Worm (Caenorhabditis elegans): ENCODE measurements around the gene crn-7.

Gene crn-7

DNA sequence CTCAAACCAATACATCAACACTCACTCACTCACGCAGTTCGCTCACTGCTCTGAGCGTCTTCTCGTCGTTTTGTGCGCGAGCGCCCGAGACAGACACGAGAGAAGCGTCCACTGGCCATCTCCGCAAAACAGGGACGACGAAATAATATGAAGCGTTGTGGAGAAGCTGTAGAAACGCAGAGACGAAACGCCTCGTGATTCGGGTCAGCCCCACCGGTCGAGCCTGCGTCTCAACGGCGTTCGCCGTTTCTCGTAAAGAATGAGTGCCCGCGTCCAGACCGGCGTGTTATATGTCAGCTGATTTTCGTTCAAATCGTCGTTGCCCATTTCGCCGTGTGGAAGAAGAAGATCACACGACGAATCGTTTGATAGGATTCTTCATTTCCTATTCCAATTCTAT, 40.8 kb upstream of the crn-7 start, which contains the start of gene fbxl-1 (continued):
- TF ChIP-seq tbx-2 (tag; optimal IDR thresholded peaks at IDR 0.05) = peak; percentile 66
- TF ChIP-seq pqm-1 (tag; optimal IDR thresholded peaks at IDR 0.05) = no peak
- TF ChIP-seq ceh-14 (tag; optimal IDR thresholded peaks at IDR 0.05) = peak; percentile 13
- no peak for TF ChIP-seq ceh-45 (GFP tag; IDR thresholded peaks at IDR 0.05)
- TF ChIP-seq hlh-15 (tag; optimal IDR thresholded peaks at IDR 0.05) = no peak
- peak; percentile 58 for TF ChIP-seq ceh-31 (tag; optimal IDR thresholded peaks at IDR 0.05)
- no peak for TF ChIP-seq nhr-232 (tag; optimal IDR thresholded peaks at IDR 0.05)
- no peak for TF ChIP-seq zip-5 (tag; optimal IDR thresholded peaks at IDR 0.05)
- no peak for TF ChIP-seq pag-3 (tag; optimal IDR thresholded peaks at IDR 0.05; ENCODE audit: borderline replicate concordance)
- no peak for TF ChIP-seq pax-1 (tag; optimal IDR thresholded peaks at IDR 0.05)
- TF ChIP-seq unc-86 (tag; optimal IDR thresholded peaks at IDR 0.05) = no peak
- TF ChIP-seq odd-2 (tag; optimal IDR thresholded peaks at IDR 0.05) = no peak
- no peak for TF ChIP-seq lim-6 (tag; optimal IDR thresholded peaks at IDR 0.05)
- TF ChIP-seq che-1 (tag; optimal IDR thresholded peaks at IDR 0.05) = no peak
- TF ChIP-seq ama-1 (optimal IDR thresholded peaks at IDR 0.05) = no peak
- no peak for TF ChIP-seq pros-1 (tag; optimal IDR thresholded peaks at IDR 0.05)
- no peak for TF ChIP-seq dve-1 (tag; optimal IDR thresholded peaks at IDR 0.05)
- TF ChIP-seq ceh-30 (tag; optimal IDR thresholded peaks at IDR 0.05) = no peak
- no peak for TF ChIP-seq hlh-8 (tag; optimal IDR thresholded peaks at IDR 0.05)
- no peak for TF ChIP-seq C38D4.7 (GFP tag; optimal IDR thresholded peaks at IDR 0.05)
- no peak for TF ChIP-seq syd-9 (tag; optimal IDR thresholded peaks at IDR 0.05)
- no peak for TF ChIP-seq fkh-10 (GFP tag; optimal IDR thresholded peaks at IDR 0.05)
- no peak for TF ChIP-seq ceh-19 (GFP tag; optimal IDR thresholded peaks at IDR 0.05)
- TF ChIP-seq mec-3 (tag; optimal IDR thresholded peaks at IDR 0.05; ENCODE audit: borderline replicate concordance) = no peak
- TF ChIP-seq fkh-6 (tag; optimal IDR thresholded peaks at IDR 0.05) = no peak
- TF ChIP-seq ref-2 (tag; optimal IDR thresholded peaks at IDR 0.05) = no peak
- TF ChIP-seq ceh-2 (tag; optimal IDR thresholded peaks at IDR 0.05) = no peak
- TF ChIP-seq sdc-2 (tag; optimal IDR thresholded peaks at IDR 0.05) = no peak
- no peak for TF ChIP-seq ceh-48 (tag; optimal IDR thresholded peaks at IDR 0.05)
- TF ChIP-seq ceh-24 (tag; optimal IDR thresholded peaks at IDR 0.05) = no peak
- peak; percentile 73 for TF ChIP-seq ceh-34 (tag; optimal IDR thresholded peaks at IDR 0.05)
- no peak for TF ChIP-seq C08G9.2 (tag; optimal IDR thresholded peaks at IDR 0.05)
- no peak for TF ChIP-seq elt-4 (tag; optimal IDR thresholded peaks at IDR 0.05)
- no peak for TF ChIP-seq madf-2 (tag; optimal IDR thresholded peaks at IDR 0.05)
- TF ChIP-seq nfya-1 (tag; optimal IDR thresholded peaks at IDR 0.05) = peak; percentile 52
- TF ChIP-seq ahr-1 (tag; optimal IDR thresholded peaks at IDR 0.05) = no peak
- TF ChIP-seq sox-2 (GFP tag; IDR thresholded peaks at IDR 0.05) = no peak
- no peak for TF ChIP-seq fax-1 (tag; optimal IDR thresholded peaks at IDR 0.05)

DNA sequence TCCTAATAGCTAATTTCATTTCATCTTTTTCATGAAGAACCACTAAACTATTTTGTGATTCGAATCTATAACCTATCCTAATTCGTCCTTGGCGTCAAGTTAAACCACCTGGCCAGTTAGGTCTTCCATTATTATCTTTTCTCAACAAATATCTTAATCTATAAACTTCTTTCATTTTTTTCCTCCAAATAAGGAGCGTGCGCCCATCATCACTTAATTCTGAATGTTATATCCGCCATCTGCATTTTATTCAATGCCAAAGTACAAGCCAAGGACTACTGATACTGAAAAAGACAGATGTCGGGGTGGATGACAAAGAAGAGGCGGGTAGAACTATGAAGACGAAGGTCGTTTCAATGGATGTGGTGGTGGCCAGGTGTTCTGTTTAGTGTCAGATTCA, 39.4 kb upstream of the crn-7 start:
- TF ChIP-seq ets-4 (tag; optimal IDR thresholded peaks at IDR 0.05) (no peak), mec-3 (tag; optimal IDR thresholded peaks at IDR 0.05; ENCODE audit: borderline replicate concordance) (no peak), lim-6 (tag; optimal IDR thresholded peaks at IDR 0.05) (no peak)

DNA sequence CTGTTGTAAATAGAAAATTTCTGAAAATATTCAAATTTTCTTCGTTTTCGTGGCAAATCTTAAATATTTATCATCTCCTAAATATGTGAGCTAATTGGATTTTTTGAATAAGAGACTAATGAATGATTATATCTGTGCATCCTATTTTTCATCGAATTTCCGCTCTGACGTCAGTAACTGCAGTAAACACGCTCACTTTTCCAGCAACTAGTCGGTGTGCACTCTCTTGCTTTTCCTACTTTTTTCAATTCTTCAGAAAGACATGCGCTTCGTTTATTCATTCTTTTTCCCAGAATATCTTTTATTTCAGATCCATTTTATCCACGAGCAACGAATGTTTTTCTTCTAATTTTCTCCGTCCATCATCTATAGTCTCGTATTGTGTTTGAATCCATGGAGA, 38.9 kb upstream of the crn-7 start:
- TF ChIP-seq lim-6 (tag; optimal IDR thresholded peaks at IDR 0.05) (no peak), gmeb-2 (tag; optimal IDR thresholded peaks at IDR 0.05) (no peak), sox-2 (GFP tag; IDR thresholded peaks at IDR 0.05) (no peak), nfya-1 (tag; optimal IDR thresholded peaks at IDR 0.05) (no peak), hlh-15 (tag; optimal IDR thresholded peaks at IDR 0.05) (no peak), dve-1 (tag; optimal IDR thresholded peaks at IDR 0.05) (no peak), ceh-2 (tag; optimal IDR thresholded peaks at IDR 0.05) (no peak), hlh-6 (tag; optimal IDR thresholded peaks at IDR 0.05) (no peak)

Measured in whole organism, late embryonic.